Worm (Caenorhabditis elegans): Measurements from ENCODE around the gene C49C3.11.

Gene C49C3.11

DNA sequence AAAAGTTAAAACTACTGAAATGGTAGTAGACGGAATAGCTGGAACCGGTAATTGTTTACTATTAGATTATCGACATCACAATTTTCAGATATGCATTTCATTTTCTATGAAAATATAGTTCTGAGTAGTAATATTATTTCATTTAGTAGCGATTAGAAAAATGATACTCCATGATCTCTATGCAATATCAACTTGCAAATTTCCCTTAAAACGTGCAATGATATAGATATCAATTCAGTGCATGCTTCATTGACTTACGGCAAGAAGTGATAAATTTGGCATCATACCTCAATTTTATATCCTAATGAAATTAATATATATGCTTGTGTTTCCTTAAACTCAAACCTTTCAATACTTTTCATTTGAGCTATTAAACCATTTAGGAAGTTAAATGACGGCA is 915 bp upstream of the C49C3.11 start, which contains the start of gene C49C3.21:
C49C3.21 (plus strand) TSS at position 301 of the 400 bp plus-strand sequence.
- TF ChIP-seq dmd-4 (tag; optimal IDR thresholded peaks at IDR 0.05; ENCODE audit: borderline replicate concordance) (no peak), pha-2 (tag; optimal IDR thresholded peaks at IDR 0.05) (no peak), fax-1 (tag; optimal IDR thresholded peaks at IDR 0.05) (no peak)

- TF ChIP-seq pha-2 (tag; optimal IDR thresholded peaks at IDR 0.05) (no peak), ceh-30 (tag; optimal IDR thresholded peaks at IDR 0.05) (no peak), nhr-232 (tag; optimal IDR thresholded peaks at IDR 0.05) (no peak), pqm-1 (tag; optimal IDR thresholded peaks at IDR 0.05) (no peak), elt-2 (tag; optimal IDR thresholded peaks at IDR 0.05) (no peak), ama-1 (optimal IDR thresholded peaks at IDR 0.05) (no peak), ahr-1 (tag; optimal IDR thresholded peaks at IDR 0.05) (no peak)
These were observed 3.1 kb downstream of the C49C3.11 start, which contains the start of the genes clec-197 and clec-198 for ce11 chrIV:17346599-17347218. clec-197 (minus strand) TSS chrIV:17346699. clec-198 (plus strand) TSS chrIV:17347168.

DNA sequence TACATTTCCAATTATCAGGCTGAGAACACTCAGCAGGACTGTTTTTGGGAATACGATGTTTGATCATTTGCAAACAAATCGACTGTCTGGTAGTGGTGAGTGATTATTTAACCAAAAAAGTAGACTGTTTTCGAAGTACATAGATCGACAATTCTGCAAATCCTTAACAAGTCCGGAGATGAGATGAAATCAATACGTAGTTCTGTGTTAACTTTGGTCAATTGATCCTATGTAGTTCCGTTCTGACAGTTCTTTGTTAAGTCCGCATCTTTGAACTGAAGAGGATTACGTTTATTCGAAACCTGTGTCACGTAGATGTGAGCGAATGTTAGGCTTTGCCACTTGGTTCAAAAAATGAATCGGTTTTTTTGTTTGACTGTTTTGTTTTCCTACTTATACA is 8.0 kb downstream of the C49C3.11 start, which contains the start of gene clec-199:
clec-199 (plus strand) TSS at position 301 of the 400 bp plus-strand sequence.
- TF ChIP-seq zip-5 (tag; optimal IDR thresholded peaks at IDR 0.05): no peak
- no peak for TF ChIP-seq gmeb-2 (tag; optimal IDR thresholded peaks at IDR 0.05)
- TF ChIP-seq T23F11.4 (GFP tag; optimal IDR thresholded peaks at IDR 0.05): no peak
- TF ChIP-seq Y22D7AL.16 (tag; optimal IDR thresholded peaks at IDR 0.05): no peak
- TF ChIP-seq hlh-15 (tag; optimal IDR thresholded peaks at IDR 0.05): no peak
- TF ChIP-seq fax-1 (tag; optimal IDR thresholded peaks at IDR 0.05): no peak
- TF ChIP-seq ceh-9 (tag; optimal IDR thresholded peaks at IDR 0.05): no peak
- no peak for TF ChIP-seq ceh-22 (tag; optimal IDR thresholded peaks at IDR 0.05)
- TF ChIP-seq ceh-45 (GFP tag; IDR thresholded peaks at IDR 0.05): no peak
- TF ChIP-seq tbx-2 (tag; optimal IDR thresholded peaks at IDR 0.05): no peak
- TF ChIP-seq ceh-31 (tag; optimal IDR thresholded peaks at IDR 0.05): no peak
- no peak for TF ChIP-seq pax-1 (tag; optimal IDR thresholded peaks at IDR 0.05)
- no peak for TF ChIP-seq eyg-1 (tag; optimal IDR thresholded peaks at IDR 0.05)
- TF ChIP-seq hlh-13 (GFP tag; optimal IDR thresholded peaks at IDR 0.05): no peak
- no peak for TF ChIP-seq ama-1 (optimal IDR thresholded peaks at IDR 0.05)
- no peak for TF ChIP-seq fkh-10 (GFP tag; optimal IDR thresholded peaks at IDR 0.05)

DNA sequence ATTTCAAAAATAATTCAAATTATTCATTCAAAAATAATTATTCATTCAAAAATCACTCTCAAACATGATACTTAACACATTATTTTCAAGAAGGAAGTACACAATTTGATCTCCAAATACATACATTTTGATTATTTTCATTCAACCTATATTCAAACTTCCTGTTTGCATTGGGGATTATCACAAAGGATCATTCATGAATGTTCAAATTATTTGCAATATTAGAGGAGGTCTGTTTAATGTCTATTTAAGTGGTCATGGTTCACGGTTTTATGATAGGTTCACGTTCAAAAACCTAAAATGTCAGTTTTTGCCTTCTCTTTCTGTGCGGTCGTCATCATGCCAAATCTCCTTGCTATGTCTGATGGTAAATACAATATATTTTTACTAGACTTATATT is 17.6 kb downstream of the C49C3.11 start, which contains the start of gene clec-202:
clec-202 (plus strand) TSS at position 301 of the 400 bp plus-strand sequence.
- no peak for TF ChIP-seq pat-9 (tag; optimal IDR thresholded peaks at IDR 0.05)
- no peak for TF ChIP-seq C08G9.2 (tag; optimal IDR thresholded peaks at IDR 0.05)
- TF ChIP-seq K09A11.1 (tag; optimal IDR thresholded peaks at IDR 0.05; ENCODE audit: insufficient read depth): no peak
- TF ChIP-seq ceh-6 (GFP tag; optimal IDR thresholded peaks at IDR 0.05): no peak
- no peak for TF ChIP-seq fkh-6 (tag; optimal IDR thresholded peaks at IDR 0.05)
- TF ChIP-seq fkh-10 (GFP tag; optimal IDR thresholded peaks at IDR 0.05): no peak
- TF ChIP-seq unc-55 (GFP tag; optimal IDR thresholded peaks at IDR 0.05): no peak
- TF ChIP-seq pros-1 (tag; optimal IDR thresholded peaks at IDR 0.05): no peak
- TF ChIP-seq sdc-2 (tag; optimal IDR thresholded peaks at IDR 0.05): no peak
- TF ChIP-seq ceh-22 (tag; optimal IDR thresholded peaks at IDR 0.05): no peak
- no peak for TF ChIP-seq ceh-2 (tag; optimal IDR thresholded peaks at IDR 0.05)
- TF ChIP-seq tbx-7 (tag; optimal IDR thresholded peaks at IDR 0.05): no peak

DNA sequence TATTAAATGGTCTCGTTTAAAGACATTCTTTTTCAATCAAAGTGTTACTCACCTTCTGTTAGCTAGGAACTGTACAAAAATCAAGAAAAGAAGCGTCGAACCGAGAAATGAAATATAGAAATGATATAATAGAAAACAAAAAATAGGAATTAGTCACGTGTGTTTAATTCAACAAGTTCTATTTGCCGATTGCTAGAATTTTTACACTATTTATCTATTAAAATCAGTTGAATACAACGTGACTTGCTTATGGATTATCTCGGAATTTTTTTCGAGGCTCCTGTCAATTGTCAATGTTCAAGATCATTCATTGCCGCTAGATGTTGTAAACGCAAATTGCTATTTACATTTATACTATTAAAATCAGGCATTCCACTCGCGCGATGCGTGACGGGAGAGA is 23.7 kb downstream of the C49C3.11 start, which contains the start of gene zipt-17:
zipt-17 (minus strand) TSS at position 101 of the 400 bp plus-strand sequence.
- no peak for TF ChIP-seq ceh-6 (GFP tag; optimal IDR thresholded peaks at IDR 0.05)
- no peak for TF ChIP-seq elt-2 (tag; optimal IDR thresholded peaks at IDR 0.05)
